Worm (Caenorhabditis elegans) whole organism, L3 larva: ENCODE measurements around the gene rbm-28.

Experiments
- aly-2 ChIP-seq: fragments of 150-350 bp; optimal IDR thresholded peaks from 2 replicates; lab custom pipeline; 2014; ENCODE audit warnings: missing biosample characterization, missing genetic modification characterization
- ceh-16 ChIP-seq: sonication (generic microtip); optimal IDR thresholded peaks from 2 replicates; lab custom pipeline; 2017; ENCODE audit warnings: missing biosample characterization, missing genetic modification characterization
- ceh-28 ChIP-seq: fragments of 150-350 bp; optimal IDR thresholded peaks from 2 replicates; lab custom pipeline; 2014; ENCODE audit warnings: missing biosample characterization, missing genetic modification reagents, missing genetic modification characterization
- daf-12 ChIP-seq: fragments of 150-350 bp; optimal IDR thresholded peaks from 2 replicates; lab custom pipeline; 2014; ENCODE audit warnings: missing biosample characterization, missing genetic modification reagents, missing genetic modification characterization
- egl-27 ChIP-seq: sonication (generic microtip); optimal IDR thresholded peaks from 4 replicates; lab custom pipeline; 2017; ENCODE audit warnings: missing biosample characterization, missing genetic modification reagents, missing genetic modification characterization
- elt-3 ChIP-seq, 3 experiments: fragments of 150-350 bp in 1 of 3; sonication (generic microtip) in 2 of 3; optimal IDR thresholded peaks; 2 replicates in 2 of 3; 4 replicates in 1 of 3; lab custom pipeline; 2014 to 2017; ENCODE audit warnings: missing biosample characterization in 3 of 3, missing genetic modification characterization in 3 of 3
- eor-1 ChIP-seq, 2 experiments: fragments of 150-350 bp; optimal IDR thresholded peaks; 2 replicates each; lab custom pipeline; 2014 to 2018; ENCODE audit warnings: missing biosample characterization in 2 of 2, missing genetic modification characterization in 2 of 2
- fkh-10 ChIP-seq: sonication (generic microtip); optimal IDR thresholded peaks from 2 replicates; lab custom pipeline; 2017; ENCODE audit warnings: missing biosample characterization, missing genetic modification reagents, missing genetic modification characterization
- fkh-2 ChIP-seq: fragments of 150-350 bp; optimal IDR thresholded peaks from 2 replicates; lab custom pipeline; 2014; ENCODE audit warnings: missing biosample characterization, missing genetic modification reagents, missing genetic modification characterization
- fos-1 ChIP-seq: fragments of 150-350 bp; optimal IDR thresholded peaks from 2 replicates; lab custom pipeline; 2014; ENCODE audit warnings: missing biosample characterization, missing genetic modification characterization
- jun-1 ChIP-seq: fragments of 150-350 bp; optimal IDR thresholded peaks from 2 replicates; lab custom pipeline; 2014; ENCODE audit warnings: missing biosample characterization, missing genetic modification reagents, missing genetic modification characterization
- lin-39 ChIP-seq: fragments of 150-350 bp; optimal IDR thresholded peaks from 2 replicates; lab custom pipeline; 2018; ENCODE audit warnings: missing biosample characterization, missing genetic modification reagents, missing genetic modification characterization
- lsy-12 ChIP-seq: sonication (generic microtip); optimal IDR thresholded peaks from 2 replicates; lab custom pipeline; 2016; ENCODE audit warnings: mild to moderate bottlenecking, missing genetic modification characterization, missing compliant biosample characterization
- mdl-1 ChIP-seq: fragments of 150-350 bp; optimal IDR thresholded peaks from 2 replicates; lab custom pipeline; 2014; ENCODE audit warnings: missing biosample characterization, missing genetic modification characterization
- nhr-11 ChIP-seq: fragments of 150-350 bp; optimal IDR thresholded peaks from 2 replicates; lab custom pipeline; 2014; ENCODE audit warnings: missing biosample characterization, missing genetic modification characterization
- nhr-12 ChIP-seq: fragments of 150-350 bp; optimal IDR thresholded peaks from 2 replicates; lab custom pipeline; 2014; ENCODE audit warnings: missing biosample characterization, missing genetic modification characterization
- nhr-23 ChIP-seq: fragments of 150-350 bp; optimal IDR thresholded peaks from 2 replicates; lab custom pipeline; 2014; ENCODE audit warnings: missing biosample characterization, missing genetic modification reagents, missing genetic modification characterization
- nhr-25 ChIP-seq: sonication (generic microtip); optimal IDR thresholded peaks from 2 replicates; lab custom pipeline; 2017; ENCODE audit warnings: missing biosample characterization, missing genetic modification characterization
- nhr-43 ChIP-seq: sonication (generic microtip); optimal IDR thresholded peaks from 2 replicates; lab custom pipeline; 2016; ENCODE audit warnings: mild to moderate bottlenecking, missing genetic modification characterization, missing compliant biosample characterization; ENCODE audit not compliant: poor library complexity, severe bottlenecking
- nhr-67 ChIP-seq: fragments of 150-350 bp; optimal IDR thresholded peaks from 2 replicates; lab custom pipeline; 2014; ENCODE audit warnings: missing biosample characterization, missing genetic modification characterization
- nhr-77 ChIP-seq: fragments of 150-350 bp; optimal IDR thresholded peaks from 2 replicates; lab custom pipeline; 2014; ENCODE audit warnings: missing biosample characterization, missing genetic modification characterization
- pha-4 ChIP-seq: fragments of 150-350 bp; optimal IDR thresholded peaks from 2 replicates; lab custom pipeline; 2014; ENCODE audit warnings: missing biosample characterization, missing genetic modification reagents, missing genetic modification characterization
- sea-2 ChIP-seq: fragments of 150-350 bp; sonication (generic microtip); optimal IDR thresholded peaks from 4 replicates; lab custom pipeline; 2014; ENCODE audit warnings: missing biosample characterization, missing genetic modification reagents, missing genetic modification characterization
- skn-1 ChIP-seq: fragments of 150-350 bp; optimal IDR thresholded peaks from 2 replicates; lab custom pipeline; 2014; ENCODE audit warnings: missing biosample characterization, missing genetic modification characterization
- snpc-4 ChIP-seq: fragments of 150-350 bp; optimal IDR thresholded peaks from 2 replicates; lab custom pipeline; 2014; ENCODE audit warnings: missing biosample characterization, missing genetic modification characterization
- tbx-2 ChIP-seq: sonication (generic microtip); optimal IDR thresholded peaks from 2 replicates; lab custom pipeline; 2016; ENCODE audit warnings: mild to moderate bottlenecking, missing genetic modification characterization, missing compliant biosample characterization
- unc-39 ChIP-seq: sonication (generic microtip); optimal IDR thresholded peaks from 4 replicates; lab custom pipeline; 2017; ENCODE audit warnings: missing biosample characterization, missing genetic modification characterization
- zag-1 ChIP-seq: fragments of 150-350 bp; optimal IDR thresholded peaks from 2 replicates; lab custom pipeline; 2014; ENCODE audit warnings: missing biosample characterization, missing genetic modification characterization
- ztf-11 ChIP-seq: fragments of 150-350 bp; optimal IDR thresholded peaks from 2 replicates; lab custom pipeline; 2014; ENCODE audit warnings: missing biosample characterization, missing genetic modification characterization

rbm-28 gene

DNA sequence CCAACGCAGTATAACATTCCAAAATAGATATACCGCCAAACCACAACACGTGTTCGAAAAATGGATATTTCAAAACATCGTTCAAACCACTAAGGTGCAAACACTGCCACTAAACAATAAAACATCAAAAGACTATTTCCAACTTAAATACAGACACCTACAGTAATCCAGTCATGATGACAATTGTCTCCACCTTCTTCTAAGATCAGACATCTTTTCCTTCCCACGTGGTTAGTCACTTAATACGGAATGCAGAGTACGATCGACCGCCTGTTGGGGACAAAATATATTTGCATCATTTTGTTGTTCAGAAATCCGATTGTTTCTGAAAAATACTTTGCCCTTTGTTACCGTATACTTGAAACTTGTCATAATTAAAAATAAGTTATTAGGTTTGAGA lies 15.8 kb upstream of the rbm-28 start:
- TF ChIP-seq fos-1 (tag; lab: Kevin White, UChicago) = no peak
- TF ChIP-seq nhr-25 (tag; lab: Kevin White, UChicago) = no peak
- peak; percentile 54 for TF ChIP-seq nhr-43 (tag; lab: Kevin White, UChicago)
- no peak for TF ChIP-seq nhr-11 (tag; lab: Kevin White, UChicago)
- no peak for TF ChIP-seq lin-39
- TF ChIP-seq pha-4 = no peak

DNA sequence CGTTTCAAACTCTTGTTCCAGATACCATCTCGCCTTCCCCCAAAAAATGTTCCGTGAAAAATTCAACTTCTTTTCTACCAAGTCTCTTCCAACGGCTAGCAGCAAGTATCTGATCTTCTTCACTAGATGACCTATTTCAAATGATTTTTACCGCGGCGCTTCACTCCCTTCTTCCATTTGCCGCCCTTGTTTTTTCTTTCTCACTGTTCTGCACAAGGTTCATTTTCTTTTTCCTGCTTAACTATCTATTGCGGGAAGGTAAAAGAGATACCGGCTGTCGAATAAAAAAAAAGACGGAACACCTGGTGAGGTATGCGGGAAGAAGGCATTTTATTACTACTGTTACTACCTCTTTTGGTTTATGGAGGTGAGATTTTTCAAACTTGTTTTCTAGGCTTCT lies 14.0 kb upstream of the rbm-28 start, which contains the start of gene cdh-7:
cdh-7 (plus strand) TSS at position 214 of the 400 bp plus-strand sequence.
- TF ChIP-seq sea-2 (GFP tag; lab: Kevin White, UChicago) (no peak), nhr-23 (tag; lab: Kevin White, UChicago) (peak; percentile 18)

DNA sequence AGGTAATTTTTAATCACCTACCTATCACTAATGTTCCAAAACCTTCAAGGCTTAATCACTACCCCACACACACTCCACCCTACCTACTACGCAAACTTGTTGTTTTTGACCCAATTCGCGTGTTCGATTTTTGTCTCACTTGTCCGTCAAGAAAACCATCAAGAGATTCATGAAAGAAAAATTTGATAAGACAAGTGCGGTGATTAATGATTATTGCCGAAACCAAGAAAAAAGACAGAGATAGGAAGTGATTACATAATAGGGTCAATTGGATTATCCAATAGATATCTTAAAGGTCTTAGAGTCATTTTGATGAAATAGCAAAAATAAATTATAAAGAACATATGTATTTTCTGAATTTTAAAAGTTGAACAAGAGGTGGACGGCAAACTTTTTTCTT lies 12.8 kb upstream of the rbm-28 start:
- TF ChIP-seq elt-3 (tag; optimal IDR thresholded peaks at IDR 0.05; lab: Kevin White, UChicago) (peak in 2 of 3 experiments; percentile 0 to 49), nhr-23 (tag; lab: Kevin White, UChicago) (peak; percentile 92), snpc-4 (no peak)

DNA sequence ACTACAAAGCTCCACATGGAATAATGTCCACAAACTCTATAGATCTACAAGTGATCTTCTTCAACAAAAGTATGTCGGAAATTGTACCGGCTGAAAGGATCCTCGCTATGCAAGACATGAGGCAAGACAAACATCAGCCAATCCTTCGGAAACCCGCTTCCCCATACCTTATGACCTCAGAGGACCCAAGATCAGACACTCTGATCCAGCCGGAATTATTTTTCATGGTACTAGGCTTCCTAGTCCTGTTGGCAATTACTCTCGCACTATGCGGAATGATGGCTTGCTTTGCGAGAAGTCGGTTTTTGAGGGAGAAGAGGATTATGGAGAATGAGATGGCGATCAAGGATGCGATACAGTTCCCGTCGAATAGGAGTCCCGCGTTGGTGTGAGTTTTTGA lies 7.2 kb upstream of the rbm-28 start:
- TF ChIP-seq nhr-23 (tag; lab: Kevin White, UChicago) = no peak
- no peak for TF ChIP-seq sea-2 (GFP tag; lab: Kevin White, UChicago)
- TF ChIP-seq ztf-11 (tag; lab: Kevin White, UChicago) = no peak
- no peak for TF ChIP-seq lsy-12 (tag; lab: Kevin White, UChicago)
- no peak for TF ChIP-seq nhr-12 (tag; lab: Kevin White, UChicago)
- TF ChIP-seq snpc-4 = no peak
- no peak for TF ChIP-seq fos-1 (tag; lab: Kevin White, UChicago)
- no peak for TF ChIP-seq jun-1 (tag; lab: Kevin White, UChicago)

DNA sequence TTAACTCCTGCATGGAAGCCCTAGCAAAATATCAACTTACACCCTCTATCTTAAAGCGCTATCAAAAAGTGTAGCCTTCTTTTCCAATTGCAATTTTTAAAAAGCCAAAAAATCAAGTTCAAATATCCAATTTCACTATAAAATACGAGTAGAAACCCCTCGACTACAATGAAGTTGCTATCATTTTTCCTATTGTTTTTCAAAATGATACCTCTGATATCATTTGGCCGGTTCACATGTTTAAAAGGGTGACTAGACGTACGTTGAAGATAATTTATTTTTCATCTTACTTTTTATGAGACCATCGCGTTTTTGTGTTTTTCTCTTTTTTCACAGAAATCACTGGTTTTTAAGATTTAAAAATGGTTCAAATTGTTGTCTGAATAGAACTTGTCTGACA lies 5.6 kb upstream of the rbm-28 start, which contains the start of gene R05H10.1:
R05H10.1 (plus strand) TSS at position 334 of the 400 bp plus-strand sequence.
- TF ChIP-seq daf-12 (tag; lab: Kevin White, UChicago) (no peak), unc-39 (tag; lab: Kevin White, UChicago) (no peak), lsy-12 (tag; lab: Kevin White, UChicago) (no peak), aly-2 (tag; lab: Kevin White, UChicago) (no peak), mdl-1 (no peak), nhr-25 (tag; lab: Kevin White, UChicago) (no peak), tbx-2 (tag; lab: Kevin White, UChicago) (no peak), zag-1 (tag; lab: Kevin White, UChicago) (no peak), fkh-2 (tag; lab: Kevin White, UChicago) (no peak), pha-4 (no peak), fos-1 (tag; lab: Kevin White, UChicago) (no peak)

DNA sequence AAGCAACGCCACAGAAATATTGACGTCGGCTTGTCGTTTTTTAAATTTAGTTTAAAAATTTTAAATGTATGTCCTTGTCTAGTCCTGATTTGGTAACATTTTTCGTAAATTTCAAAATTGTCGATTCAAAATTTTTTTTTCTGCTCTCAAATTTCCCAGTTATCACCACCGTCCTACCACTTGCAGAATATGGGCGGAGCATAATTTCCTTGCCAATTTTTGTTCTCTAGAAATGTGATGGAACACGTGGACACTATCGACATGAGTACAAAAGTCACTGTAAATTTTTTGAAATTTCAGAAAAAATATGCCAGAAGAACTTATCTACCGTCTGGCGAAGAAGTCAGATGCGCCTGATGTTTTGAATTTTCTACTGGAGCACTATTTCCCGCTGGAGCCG lies 1.8 kb upstream of the rbm-28 start, which contains the start of gene R05H10.7:
R05H10.7 (plus strand) TSS at position 301 of the 400 bp plus-strand sequence.
- TF ChIP-seq ceh-28 (tag; lab: Kevin White, UChicago) (no peak), egl-27 (no peak), fkh-10 (GFP tag; lab: Kevin White, UChicago) (no peak), snpc-4 (no peak), nhr-67 (tag; lab: Kevin White, UChicago) (no peak), ceh-16 (no peak), nhr-77 (tag; lab: Kevin White, UChicago) (no peak), nhr-23 (tag; lab: Kevin White, UChicago) (no peak), skn-1 (tag; lab: Kevin White, UChicago) (no peak), elt-3 (tag; optimal IDR thresholded peaks at IDR 0.05; lab: Kevin White, UChicago) (no peak), nhr-25 (tag; lab: Kevin White, UChicago) (no peak), eor-1 (tag; optimal IDR thresholded peaks at IDR 0.05; lab: Kevin White, UChicago) (no peak)

DNA sequence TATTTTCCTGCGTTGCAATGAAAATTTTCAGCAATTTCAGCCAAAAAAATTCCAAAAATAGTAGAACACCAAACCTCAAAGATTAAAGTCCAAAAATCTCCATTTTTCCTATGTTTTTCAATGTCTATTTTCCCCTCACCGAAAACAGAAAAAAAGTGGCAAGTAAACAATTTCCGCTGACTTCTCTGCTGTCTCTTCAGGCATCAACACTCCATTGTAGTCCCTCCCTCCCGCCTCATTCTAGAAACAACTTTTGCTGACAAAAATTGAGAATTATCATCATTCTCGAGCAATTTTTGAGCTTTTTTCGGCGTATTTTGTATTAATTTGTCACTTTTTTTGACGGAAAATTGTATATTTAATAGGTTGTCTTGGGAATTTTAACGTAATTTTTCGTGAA lies 8.1 kb downstream of the rbm-28 start:
- TF ChIP-seq skn-1 (tag; lab: Kevin White, UChicago) = peak; percentile 49
